Fruit fly (Drosophila melanogaster) whole organism, wandering third instar larva: ENCODE measurements around the gene crn.

ENCODE experiments used
- N ChIP-seq: fragments of >200 bp; optimal IDR thresholded peaks from 2 replicates; lab custom pipeline; 2018; ENCODE audit warnings: missing biosample characterization, missing external identifiers, missing genetic modification characterization
- Rel ChIP-seq, 2 experiments: fragments of 200-800 bp; sonication (Bioruptor generic) in 1 of 2; optimal IDR thresholded peaks; 2 replicates in 1 of 2; 3 replicates in 1 of 2; lab custom pipeline; 2016 to 2019; ENCODE audit warnings: mild to moderate bottlenecking in 2 of 2, missing biosample characterization in 2 of 2, missing genetic modification characterization in 2 of 2, moderate library complexity in 1 of 2
- brk ChIP-seq: fragments of 200-800 bp; sonication (Bioruptor generic); optimal IDR thresholded peaks from 2 replicates; lab custom pipeline; 2016; ENCODE audit warnings: missing biosample characterization, mild to moderate bottlenecking, missing genetic modification characterization

DNA sequence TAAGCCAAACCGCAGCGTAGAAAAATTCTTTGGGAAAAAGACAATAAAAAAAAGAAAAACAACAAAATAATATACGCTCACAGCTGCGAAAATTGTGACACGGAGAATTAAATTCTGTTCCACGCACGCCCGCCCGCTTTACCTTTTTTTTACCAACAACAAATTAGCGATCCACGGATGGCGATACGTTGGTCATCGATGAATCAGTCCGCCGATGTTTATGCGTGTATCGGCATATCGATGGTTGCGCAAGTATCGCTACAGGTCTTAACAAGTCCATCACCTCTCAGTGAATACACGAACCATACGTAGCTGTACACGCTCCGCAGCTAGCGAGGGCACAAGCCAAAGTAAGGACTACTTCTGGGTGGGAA lies 20.8 kb upstream of the crn start, which contains the start of gene CG2924:
- TF ChIP-seq N (GFP tag; lab: Kevin White, UChicago) (no peak), brk (GFP tag; lab: Kevin White, UChicago) (no peak), Rel (GFP tag; optimal IDR thresholded peaks at IDR 0.05; lab: Kevin White, UChicago) (no peak), Rel (tag; optimal IDR thresholded peaks at IDR 0.05; lab: Kevin White, UChicago) (peak; percentile 30)
